Worm (Caenorhabditis elegans) whole organism, L4 larva: Measurements from ENCODE around the gene F59B2.13.

ENCODE experiments used
- F44E2.7 ChIP-seq: fragments of 200-800 bp; sonication (Bioruptor generic); IDR thresholded peaks from 2 replicates; pipeline ENCODE4 v2.1.2; 2022; ENCODE audit warnings: missing genetic modification characterization, missing compliant biosample characterization
- Y48G9A.11 ChIP-seq: fragments of 200-800 bp; sonication (Bioruptor generic); IDR thresholded peaks from 2 replicates; pipeline ENCODE4 v1.3.6; 2022; ENCODE audit warnings: missing genetic modification reagents, missing genetic modification characterization, missing compliant biosample characterization
- ama-1 ChIP-seq: fragments of 150-350 bp; optimal IDR thresholded peaks from 2 replicates; lab custom pipeline; 2014; ENCODE audit warnings: inconsistent platforms, mixed read lengths
- dve-1 ChIP-seq: sonication (generic microtip); optimal IDR thresholded peaks from 2 replicates; lab custom pipeline; 2017; ENCODE audit warnings: antibody characterized with exemption, mild to moderate bottlenecking, missing genetic modification characterization, missing compliant biosample characterization; ENCODE audit not compliant: insufficient read depth
- lin-39 ChIP-seq: fragments of 150-350 bp; optimal IDR thresholded peaks from 2 replicates; lab custom pipeline; 2014; ENCODE audit warnings: missing biosample characterization, missing genetic modification reagents, missing genetic modification characterization
- mxl-2 ChIP-seq: fragments of 200-800 bp; sonication (Bioruptor generic); conservative IDR thresholded peaks from 2 replicates; pipeline ENCODE4 v1.3.6; 2022; ENCODE audit warnings: missing genetic modification reagents, missing genetic modification characterization, missing compliant biosample characterization
- nhr-76 ChIP-seq: fragments of 150-350 bp; optimal IDR thresholded peaks from 2 replicates; lab custom pipeline; 2014; ENCODE audit warnings: missing biosample characterization, missing genetic modification characterization
- set-16 ChIP-seq: fragments of 200-800 bp; sonication (Bioruptor generic); IDR thresholded peaks from 2 replicates; pipeline ENCODE4 v1.3.6; 2022; ENCODE audit warnings: missing genetic modification reagents, missing genetic modification characterization, missing compliant biosample characterization
- tra-1 ChIP-seq: fragments of 200-800 bp; sonication (Bioruptor generic); IDR thresholded peaks from 2 replicates; pipeline ENCODE4 v1.3.6; 2022; ENCODE audit warnings: missing genetic modification reagents, missing genetic modification characterization, missing compliant biosample characterization
- unc-39 ChIP-seq: sonication (generic microtip); optimal IDR thresholded peaks from 2 replicates; lab custom pipeline; 2017; ENCODE audit warnings: missing biosample characterization, missing genetic modification characterization

ce11 chrIII:9069712-9070111, 42.9 kb upstream of the F59B2.13 start:
- no peak for TF ChIP-seq lin-39 (tag; lab: Kevin White, UChicago)
- no peak for TF ChIP-seq Y48G9A.11
- no peak for TF ChIP-seq ama-1 (lab: Kevin White, UChicago)
- TF ChIP-seq tra-1 (GFP tag; lab: Robert Waterston, UW): no peak
- TF ChIP-seq nhr-76 (tag; lab: Kevin White, UChicago): no peak
- no peak for TF ChIP-seq unc-39 (tag; lab: Kevin White, UChicago)
- no peak for TF ChIP-seq set-16 (GFP tag; lab: Robert Waterston, UW)
- peak; percentile 1 for TF ChIP-seq dve-1 (tag; lab: Kevin White, UChicago)
- TF ChIP-seq mxl-2: no peak
- no peak for TF ChIP-seq F44E2.7 (GFP tag; lab: Robert Waterston, UW)
